Fruit fly (Drosophila melanogaster): Measurements from ENCODE around the gene dco.

The dco gene

DNA sequence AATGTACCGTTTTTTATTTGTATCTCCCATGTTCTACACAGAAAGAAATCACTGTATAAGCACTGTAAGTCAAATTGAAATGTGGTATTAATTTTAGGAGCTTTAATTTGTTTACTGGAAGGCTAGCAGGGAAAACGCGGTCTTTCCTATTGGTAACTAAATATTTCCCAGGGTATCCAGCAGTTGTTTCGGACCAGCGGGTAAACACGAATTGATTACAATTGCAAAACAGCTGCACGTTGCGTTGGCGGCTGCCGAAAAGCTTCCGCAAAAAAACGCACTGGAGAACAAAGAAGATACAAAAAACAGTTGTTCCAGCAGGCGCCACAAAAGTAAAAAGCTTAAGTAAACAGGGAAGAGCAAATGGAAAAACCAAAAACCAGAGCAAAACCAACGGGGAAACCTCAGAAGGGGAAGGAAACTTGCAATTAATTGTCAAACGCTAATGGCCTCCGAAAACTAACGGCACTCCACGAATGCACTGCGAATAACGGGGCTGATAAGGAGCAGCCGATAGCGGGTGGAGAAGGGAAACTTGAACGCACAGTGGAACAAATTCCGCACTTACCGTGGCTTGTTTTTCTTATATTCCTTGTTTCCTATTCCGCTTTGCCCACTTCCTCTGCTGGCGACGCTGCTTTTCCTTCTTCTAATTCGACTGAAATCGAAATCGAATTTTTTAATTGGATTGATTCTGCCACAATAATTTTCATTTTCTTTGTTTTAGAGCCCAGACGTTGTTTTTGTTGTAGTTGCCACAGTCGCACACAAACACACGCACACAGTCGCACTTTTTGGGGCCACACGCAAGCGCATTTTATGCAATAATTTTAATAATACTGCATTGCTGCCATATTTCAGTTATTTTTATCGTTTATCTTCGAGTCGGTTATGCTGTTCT lies 953 bp downstream of the dco start (continued):
- TF ChIP-seq dan (GFP tag; IDR thresholded peaks at IDR 0.05) (no peak), Drgx (GFP tag; IDR thresholded peaks at IDR 0.05) (peak; percentile 74), Dip3 (GFP tag; optimal IDR thresholded peaks at IDR 0.05) (no peak), zen (tag; optimal IDR thresholded peaks at IDR 0.05) (no peak), repo (GFP tag; optimal IDR thresholded peaks at IDR 0.05) (no peak), org-1 (GFP tag; optimal IDR thresholded peaks at IDR 0.05) (no peak), tna (GFP tag; IDR thresholded peaks at IDR 0.05; ENCODE audit: partially characterized antibody) (no peak), CG2202 (tag; optimal IDR thresholded peaks at IDR 0.05) (no peak), CG12155 (GFP tag; optimal IDR thresholded peaks at IDR 0.05) (no peak), ci (GFP tag; IDR thresholded peaks at IDR 0.05) (peak; percentile 76), Atf3 (GFP tag; optimal IDR thresholded peaks at IDR 0.05) (no peak), CG18262 (tag; optimal IDR thresholded peaks at IDR 0.05) (no peak), CG14965 (GFP tag; optimal IDR thresholded peaks at IDR 0.05; ENCODE audit: borderline replicate concordance) (no peak), CG6765 (GFP tag; optimal IDR thresholded peaks at IDR 0.05) (peak; percentile 36), CG10274 (GFP tag; optimal IDR thresholded peaks at IDR 0.05) (peak; percentile 10), ranshi (GFP tag; IDR thresholded peaks at IDR 0.05) (0 out of 2 replicates have a peak, but pooled peaks have one; percentile 32), HLH54F (GFP tag; optimal IDR thresholded peaks at IDR 0.05) (peak; percentile 3), ftz-f1 (GFP tag; optimal IDR thresholded peaks at IDR 0.05) (no peak), CG12104 (GFP tag; optimal IDR thresholded peaks at IDR 0.05) (no peak), CG6854 (GFP tag; optimal IDR thresholded peaks at IDR 0.05) (no peak), MBD-R2 (GFP tag; IDR thresholded peaks at IDR 0.05) (no peak), ttk (GFP tag; IDR thresholded peaks at IDR 0.05) (no peak), CG15696 (tag; optimal IDR thresholded peaks at IDR 0.05) (no peak), CG32767 (GFP tag; IDR thresholded peaks at IDR 0.05) (peak; percentile 31; the same call in 1 of the 2 replicates), CG15073 (GFP tag; optimal IDR thresholded peaks at IDR 0.05) (no peak), Rfx (GFP tag; IDR thresholded peaks at IDR 0.05) (0 out of 2 replicates have a peak, but pooled peaks have one; percentile 32), fd102C (GFP tag; optimal IDR thresholded peaks at IDR 0.05) (no peak), br (optimal IDR thresholded peaks at IDR 0.05) (no peak), CTCF (GFP tag; optimal IDR thresholded peaks at IDR 0.05) (no peak), Ets65A (GFP tag) (peak; percentile 92), kah (GFP tag; optimal IDR thresholded peaks at IDR 0.05) (no peak), CG4360 (GFP tag; IDR thresholded peaks at IDR 0.05) (peak; percentile 77), sima (GFP tag; optimal IDR thresholded peaks at IDR 0.05) (no peak), Spps (tag; optimal IDR thresholded peaks at IDR 0.05) (no peak), CG10979 (tag; optimal IDR thresholded peaks at IDR 0.05) (no peak), CG11247 (GFP tag; IDR thresholded peaks at IDR 0.05) (no peak), CG3163 (GFP tag; optimal IDR thresholded peaks at IDR 0.05) (no peak), grau (tag; optimal IDR thresholded peaks at IDR 0.05) (peak; percentile 38), Hr3 (GFP tag; optimal IDR thresholded peaks at IDR 0.05) (no peak), rib (GFP tag; IDR thresholded peaks at IDR 0.05) (no peak), Gug (GFP tag; IDR thresholded peaks at IDR 0.05) (peak; percentile 43; the same call in 1 of the 4 replicates), wor (GFP tag; IDR thresholded peaks at IDR 0.05) (peak; percentile 22; the same call in 1 of the 2 replicates), CG1603 (tag; optimal IDR thresholded peaks at IDR 0.05) (peak; percentile 47), ap (GFP tag; IDR thresholded peaks at IDR 0.05) (peak; percentile 40), CG12299 (tag; optimal IDR thresholded peaks at IDR 0.05) (no peak), CG8290 (GFP tag; optimal IDR thresholded peaks at IDR 0.05) (no peak), CG8290 (tag; optimal IDR thresholded peaks at IDR 0.05) (no peak), row (GFP tag; IDR thresholded peaks at IDR 0.05) (peak; percentile 55), knrl (GFP tag; IDR thresholded peaks at IDR 0.05; ENCODE audit: partially characterized antibody) (no peak), Opbp (GFP tag; IDR thresholded peaks at IDR 0.05; ENCODE audit: partially characterized antibody) (no peak), CG7271 (tag; optimal IDR thresholded peaks at IDR 0.05) (no peak)
